Fruit fly (Drosophila melanogaster): Measurements from ENCODE around the gene CG1146.

Gene CG1146

dm6 chr3L:2468509-2468908, 20.1 kb upstream of the CG1146 start (continued):
- TF ChIP-seq Atf-2 (GFP tag; optimal IDR thresholded peaks at IDR 0.05) (no peak), CG10431 (GFP tag; optimal IDR thresholded peaks at IDR 0.05) (no peak), ap (GFP tag; IDR thresholded peaks at IDR 0.05) (no peak), Dref (GFP tag; IDR thresholded peaks at IDR 0.05) (no peak), NK7.1 (GFP tag; optimal IDR thresholded peaks at IDR 0.05) (no peak), Elba2 (GFP tag; optimal IDR thresholded peaks at IDR 0.05) (no peak), lola (GFP tag; optimal IDR thresholded peaks at IDR 0.05) (peak in 1 of 3 experiments; percentile 34), chm (GFP tag; IDR thresholded peaks at IDR 0.05) (peak; percentile 44; the same call in 1 of the 2 replicates), CG8944 (GFP tag; optimal IDR thresholded peaks at IDR 0.05) (no peak), CG8478 (optimal IDR thresholded peaks at IDR 0.05) (no peak), Tbp (GFP tag; optimal IDR thresholded peaks at IDR 0.05) (no peak), Trl (optimal IDR thresholded peaks at IDR 0.05) (no peak), Trl (GFP tag; optimal IDR thresholded peaks at IDR 0.05) (no peak), Aef1 (GFP tag; IDR thresholded peaks at IDR 0.05) (no peak), unpg (GFP tag; optimal IDR thresholded peaks at IDR 0.05) (no peak), ttk (GFP tag; IDR thresholded peaks at IDR 0.05) (no peak), Xbp1 (GFP tag; optimal IDR thresholded peaks at IDR 0.05) (no peak), CG10366 (GFP tag; IDR thresholded peaks at IDR 0.05) (no peak), ken (GFP tag; IDR thresholded peaks at IDR 0.05) (no peak), schlank (tag; optimal IDR thresholded peaks at IDR 0.05) (no peak), CG18476 (GFP tag; optimal IDR thresholded peaks at IDR 0.05) (no peak), fd102C (GFP tag; optimal IDR thresholded peaks at IDR 0.05) (peak; percentile 69), CG16815 (GFP tag; optimal IDR thresholded peaks at IDR 0.05) (peak; percentile 6), Dek (tag; optimal IDR thresholded peaks at IDR 0.05) (no peak), CG2875 (GFP tag; optimal IDR thresholded peaks at IDR 0.05) (peak; percentile 37), Blimp-1 (GFP tag; optimal IDR thresholded peaks at IDR 0.05) (peak; percentile 79), btn (GFP tag; optimal IDR thresholded peaks at IDR 0.05) (no peak), Ets65A (GFP tag) (no peak), CG3726 (GFP tag; IDR thresholded peaks at IDR 0.05) (no peak), CG13296 (GFP tag; optimal IDR thresholded peaks at IDR 0.05) (no peak), CG15479 (GFP tag; optimal IDR thresholded peaks at IDR 0.05) (no peak), sim (GFP tag; IDR thresholded peaks at IDR 0.05) (no peak), NFAT (GFP tag; IDR thresholded peaks at IDR 0.05) (no peak), CG18262 (tag; optimal IDR thresholded peaks at IDR 0.05) (peak; percentile 34), tap (tag; optimal IDR thresholded peaks at IDR 0.05) (no peak), CG4707 (GFP tag; optimal IDR thresholded peaks at IDR 0.05) (peak; percentile 3), sug (tag; optimal IDR thresholded peaks at IDR 0.05) (no peak), tx (GFP tag; optimal IDR thresholded peaks at IDR 0.05) (no peak), run (tag; optimal IDR thresholded peaks at IDR 0.05) (no peak), luna (GFP tag; optimal IDR thresholded peaks at IDR 0.05) (no peak), CkIIα-i1 (GFP tag; IDR thresholded peaks at IDR 0.05) (no peak), CG12219 (GFP tag; optimal IDR thresholded peaks at IDR 0.05) (no peak), CG2678 (tag; optimal IDR thresholded peaks at IDR 0.05) (peak; percentile 17), CG31224 (GFP tag; IDR thresholded peaks at IDR 0.05) (no peak), CG2120 (GFP tag; optimal IDR thresholded peaks at IDR 0.05) (no peak), D19A (tag; optimal IDR thresholded peaks at IDR 0.05) (no peak), Atf3 (GFP tag; optimal IDR thresholded peaks at IDR 0.05) (no peak), CG7271 (tag; optimal IDR thresholded peaks at IDR 0.05) (peak; percentile 21), CG17829 (tag; optimal IDR thresholded peaks at IDR 0.05) (no peak), H2.0 (GFP tag; IDR thresholded peaks at IDR 0.05) (no peak), ara (GFP tag; IDR thresholded peaks at IDR 0.05) (no peak), lbe (GFP tag; optimal IDR thresholded peaks at IDR 0.05) (no peak), CG15514 (GFP tag; optimal IDR thresholded peaks at IDR 0.05) (no peak)
